In genomic region chr2L:3582692-3583091, dm6 we compare ENCODE assay signal across 3 fruit fly cellular contexts.
A peak's percentile ranks its signal among the peaks of the same experiment; 100 is the strongest.
TF ChIP-seq lines count a peak whose summit lies in the region.

No protein-coding gene starts in this region.

TF ChIP-seq in whole organism, prepupa, 60 proteins besides CTCF, POLR2A, EP300 and RAD21 (continues in another document):
- TF ChIP-seq Eip78C (GFP tag; lab: Kevin White, UChicago), result peak; percentile 92
- TF ChIP-seq Eip93F (GFP tag; optimal IDR thresholded peaks at IDR 0.05; lab: Kevin White, UChicago), result no peak
- TF ChIP-seq acj6 (GFP tag; optimal IDR thresholded peaks at IDR 0.05; lab: Kevin White, UChicago), result peak; percentile 37
- peak; percentile 61 for TF ChIP-seq spab (GFP tag; optimal IDR thresholded peaks at IDR 0.05; lab: Kevin White, UChicago)
- peak; percentile 17 for TF ChIP-seq Hr39 (GFP tag; optimal IDR thresholded peaks at IDR 0.05; lab: Kevin White, UChicago)
- peak; percentile 74 for TF ChIP-seq CG10669 (GFP tag; optimal IDR thresholded peaks at IDR 0.05; lab: Kevin White, UChicago)
- peak; percentile 81 for TF ChIP-seq dsx (GFP tag; optimal IDR thresholded peaks at IDR 0.05; lab: Kevin White, UChicago; ENCODE audit: poor library complexity, severe bottlenecking)
- TF ChIP-seq CG11902 (GFP tag; optimal IDR thresholded peaks at IDR 0.05; lab: Kevin White, UChicago), result no peak
- no peak for TF ChIP-seq Smox (GFP tag; optimal IDR thresholded peaks at IDR 0.05; lab: Kevin White, UChicago)
- peak; percentile 30 for TF ChIP-seq esn (GFP tag; optimal IDR thresholded peaks at IDR 0.05; lab: Kevin White, UChicago)
- TF ChIP-seq CG6808 (GFP tag; optimal IDR thresholded peaks at IDR 0.05; lab: Kevin White, UChicago), result peak; percentile 61
- peak; percentile 23 for TF ChIP-seq CG7368 (GFP tag; optimal IDR thresholded peaks at IDR 0.05; lab: Kevin White, UChicago)
- peak; percentile 69 for TF ChIP-seq CG10631 (GFP tag; optimal IDR thresholded peaks at IDR 0.05; lab: Kevin White, UChicago)
- TF ChIP-seq fkh (GFP tag; optimal IDR thresholded peaks at IDR 0.05; lab: Kevin White, UChicago), result no peak
- TF ChIP-seq Met (GFP tag; optimal IDR thresholded peaks at IDR 0.05; lab: Kevin White, UChicago), result peak; percentile 20
- no peak for TF ChIP-seq CG4318 (GFP tag; optimal IDR thresholded peaks at IDR 0.05; lab: Kevin White, UChicago)
- TF ChIP-seq CG8119 (GFP tag; IDR thresholded peaks at IDR 0.05; lab: Robert Waterston, UW), result no peak
- TF ChIP-seq fd85E (GFP tag; optimal IDR thresholded peaks at IDR 0.05; lab: Kevin White, UChicago), result no peak
- no peak for TF ChIP-seq vri (GFP tag; optimal IDR thresholded peaks at IDR 0.05; lab: Kevin White, UChicago)
- no peak for TF ChIP-seq Ets21C (GFP tag; optimal IDR thresholded peaks at IDR 0.05; lab: Kevin White, UChicago)
- TF ChIP-seq fd59A (GFP tag; optimal IDR thresholded peaks at IDR 0.05; lab: Kevin White, UChicago), result peak; percentile 65
- no peak for TF ChIP-seq CG11762 (GFP tag; optimal IDR thresholded peaks at IDR 0.05; lab: Kevin White, UChicago; ENCODE audit: insufficient read depth)
- TF ChIP-seq Eip75B (GFP tag; optimal IDR thresholded peaks at IDR 0.05; lab: Kevin White, UChicago), result peak; percentile 71
- TF ChIP-seq Ets96B (tag; optimal IDR thresholded peaks at IDR 0.05; lab: Kevin White, UChicago), result peak; percentile 84
- no peak for TF ChIP-seq CG15336 (GFP tag; IDR thresholded peaks at IDR 0.05; lab: Robert Waterston, UW)
- peak; percentile 62 for TF ChIP-seq achi (GFP tag; optimal IDR thresholded peaks at IDR 0.05; lab: Kevin White, UChicago)
- no peak for TF ChIP-seq eg (GFP tag; IDR thresholded peaks at IDR 0.05; lab: Robert Waterston, UW)
- TF ChIP-seq Sox15 (GFP tag; optimal IDR thresholded peaks at IDR 0.05; lab: Kevin White, UChicago), result peak; percentile 18
- TF ChIP-seq CG9139 (GFP tag; optimal IDR thresholded peaks at IDR 0.05; lab: Kevin White, UChicago), result peak; percentile 60
- TF ChIP-seq ss (GFP tag; optimal IDR thresholded peaks at IDR 0.05; lab: Kevin White, UChicago), result peak; percentile 63 to 75
- TF ChIP-seq CG1621 (tag; optimal IDR thresholded peaks at IDR 0.05; lab: Kevin White, UChicago), result peak; percentile 33

TF ChIP-seq in whole organism, pupa, 21 proteins besides CTCF, POLR2A, EP300 and RAD21:
- 0 out of 2 replicates have a peak, but pooled peaks have one; percentile 16 for TF ChIP-seq CG12605 (GFP tag; IDR thresholded peaks at IDR 0.05; lab: Robert Waterston, UW)
- TF ChIP-seq CG15710 (tag; optimal IDR thresholded peaks at IDR 0.05; lab: Kevin White, UChicago), result peak; percentile 82
- TF ChIP-seq D1 (tag; optimal IDR thresholded peaks at IDR 0.05; lab: Kevin White, UChicago), result no peak
- no peak for TF ChIP-seq Snoo (tag; optimal IDR thresholded peaks at IDR 0.05; lab: Kevin White, UChicago)
- no peak for TF ChIP-seq CG10348 (GFP tag; IDR thresholded peaks at IDR 0.05; lab: Robert Waterston, UW)
- no peak for TF ChIP-seq CG4496 (GFP tag; IDR thresholded peaks at IDR 0.05; lab: Robert Waterston, UW)
- no peak for TF ChIP-seq CG13204 (GFP tag; optimal IDR thresholded peaks at IDR 0.05; lab: Kevin White, UChicago)
- TF ChIP-seq CG17806 (tag; optimal IDR thresholded peaks at IDR 0.05; lab: Kevin White, UChicago), result peak; percentile 73
- no peak for TF ChIP-seq CG8301 (tag; optimal IDR thresholded peaks at IDR 0.05; lab: Kevin White, UChicago)
- peak; percentile 16 for TF ChIP-seq CG14655 (GFP tag; optimal IDR thresholded peaks at IDR 0.05; lab: Kevin White, UChicago)
- TF ChIP-seq Pif1B (GFP tag; optimal IDR thresholded peaks at IDR 0.05; lab: Kevin White, UChicago), result peak; percentile 45
- TF ChIP-seq Pif1A (GFP tag; optimal IDR thresholded peaks at IDR 0.05; lab: Kevin White, UChicago), result peak; percentile 46
- TF ChIP-seq CG9948 (tag; optimal IDR thresholded peaks at IDR 0.05; lab: Kevin White, UChicago), result peak; percentile 77
- no peak for TF ChIP-seq EcR (GFP tag; optimal IDR thresholded peaks at IDR 0.05; lab: Kevin White, UChicago)
- TF ChIP-seq CG34367 (tag; optimal IDR thresholded peaks at IDR 0.05; lab: Kevin White, UChicago), result peak; percentile 78
- TF ChIP-seq gl (tag; optimal IDR thresholded peaks at IDR 0.05; lab: Kevin White, UChicago), result peak; percentile 47
- no peak for TF ChIP-seq Ets98B (GFP tag; IDR thresholded peaks at IDR 0.05; lab: Robert Waterston, UW)
- no peak for TF ChIP-seq rn (GFP tag; IDR thresholded peaks at IDR 0.05; lab: Robert Waterston, UW)
- TF ChIP-seq CG32121 (GFP tag; IDR thresholded peaks at IDR 0.05; lab: Robert Waterston, UW), result no peak
- TF ChIP-seq fd96Ca (GFP tag; IDR thresholded peaks at IDR 0.05; lab: Robert Waterston, UW), result no peak
- TF ChIP-seq CG8159 (tag; optimal IDR thresholded peaks at IDR 0.05; lab: Kevin White, UChicago), result peak; percentile 82

TF ChIP-seq in whole organism, wandering third instar larva, 38 proteins besides CTCF, POLR2A, EP300 and RAD21:
- no peak for TF ChIP-seq ey (GFP tag; optimal IDR thresholded peaks at IDR 0.05; lab: Kevin White, UChicago)
- TF ChIP-seq GATAd (GFP tag; optimal IDR thresholded peaks at IDR 0.05; lab: Kevin White, UChicago), result no peak
- no peak for TF ChIP-seq Hr83 (GFP tag; optimal IDR thresholded peaks at IDR 0.05; lab: Kevin White, UChicago; ENCODE audit: poor library complexity, severe bottlenecking)
- TF ChIP-seq woc (GFP tag; optimal IDR thresholded peaks at IDR 0.05; lab: Kevin White, UChicago), result no peak
- peak; percentile 19 for TF ChIP-seq fru (GFP tag; optimal IDR thresholded peaks at IDR 0.05; lab: Kevin White, UChicago)
- peak; percentile 4 for TF ChIP-seq h (GFP tag; optimal IDR thresholded peaks at IDR 0.05; lab: Kevin White, UChicago)
- TF ChIP-seq lola (GFP tag; optimal IDR thresholded peaks at IDR 0.05; lab: Kevin White, UChicago), result no peak
- no peak for TF ChIP-seq CG9705 (GFP tag; optimal IDR thresholded peaks at IDR 0.05; lab: Kevin White, UChicago)
- no peak for TF ChIP-seq pan (optimal IDR thresholded peaks at IDR 0.05; lab: Kevin White, UChicago)

Comparison
In these comparisons a context has a peak if more than half of its experiments do, and no peak if none do; other contexts are left out.
1. Of the 1 proteins assayed by ChIP-seq in both whole organism, prepupa and whole organism, wandering third instar larva: peak only in whole organism, prepupa: OdsH; only in whole organism, wandering third instar larva: none; in both: none; in neither: 0.